Worm (Caenorhabditis elegans) whole organism, early embryonic: ENCODE results near the gene T07D4.2.

Source experiments
- aly-1 ChIP-seq: sonication (generic microtip); optimal IDR thresholded peaks from 2 replicates; lab custom pipeline; 2016; ENCODE audit warnings: missing genetic modification characterization, missing compliant biosample characterization
- ama-1 ChIP-seq: fragments of 150-350 bp; optimal IDR thresholded peaks from 2 replicates; lab custom pipeline; 2014
- ceh-13 ChIP-seq: fragments of 200-800 bp; sonication (Bioruptor generic); optimal IDR thresholded peaks from 2 replicates; lab custom pipeline; 2018; ENCODE audit warnings: mild to moderate bottlenecking, missing genetic modification characterization, missing compliant biosample characterization
- flt-1 ChIP-seq: fragments of 200-800 bp; sonication (Bioruptor generic); IDR thresholded peaks from 2 replicates; pipeline ENCODE4 v1.3.6; 2022; ENCODE audit warnings: missing genetic modification characterization, missing compliant biosample characterization
- hmg-4 ChIP-seq: fragments of 200-800 bp; sonication (Bioruptor generic); optimal IDR thresholded peaks from 2 replicates; lab custom pipeline; 2018; ENCODE audit warnings: mild to moderate bottlenecking, missing genetic modification characterization, missing compliant biosample characterization
- pes-1 ChIP-seq: fragments of 200-800 bp; sonication (Bioruptor generic); IDR thresholded peaks from 2 replicates; pipeline ENCODE4 v1.3.6; 2022; ENCODE audit warnings: missing genetic modification reagents, missing genetic modification characterization, missing compliant biosample characterization
- scrt-1 ChIP-seq: fragments of 200-800 bp; sonication (Bioruptor generic); IDR thresholded peaks from 2 replicates; pipeline ENCODE4 v1.3.6; 2022; ENCODE audit warnings: missing genetic modification characterization, missing compliant biosample characterization
- sea-1 ChIP-seq: fragments of 200-800 bp; sonication (Bioruptor generic); conservative IDR thresholded peaks from 2 replicates; pipeline ENCODE4 v1.3.6; 2022; ENCODE audit warnings: missing genetic modification characterization, missing compliant biosample characterization
- tbx-11 ChIP-seq: fragments of 200-800 bp; sonication (Bioruptor generic); IDR thresholded peaks from 2 replicates; pipeline ENCODE4 v1.3.6; 2022; ENCODE audit warnings: missing genetic modification characterization, missing compliant biosample characterization
- tbx-37 ChIP-seq: fragments of 200-800 bp; sonication (Bioruptor generic); conservative IDR thresholded peaks from 2 replicates; pipeline ENCODE4 v1.3.6; 2022; ENCODE audit warnings: missing genetic modification reagents, missing genetic modification characterization, missing compliant biosample characterization

ce11 chrII:8820126-8820972 lies 53.4 kb downstream of the T07D4.2 start:
- TF ChIP-seq ama-1 (no peak), flt-1 (no peak), aly-1 (tag; lab: Kevin White, UChicago) (no peak), pes-1 (GFP tag; lab: Robert Waterston, UW) (no peak), ceh-13 (no peak), scrt-1 (GFP tag; lab: Robert Waterston, UW) (no peak), tbx-37 (GFP tag; lab: Robert Waterston, UW) (no peak), sea-1 (GFP tag; lab: Robert Waterston, UW) (no peak), tbx-11 (GFP tag; lab: Robert Waterston, UW) (no peak), hmg-4 (GFP tag; lab: Kevin White, UChicago) (no peak)
